Fruit fly (Drosophila melanogaster): ENCODE data around the gene CG15561.

Gene CG15561

DNA sequence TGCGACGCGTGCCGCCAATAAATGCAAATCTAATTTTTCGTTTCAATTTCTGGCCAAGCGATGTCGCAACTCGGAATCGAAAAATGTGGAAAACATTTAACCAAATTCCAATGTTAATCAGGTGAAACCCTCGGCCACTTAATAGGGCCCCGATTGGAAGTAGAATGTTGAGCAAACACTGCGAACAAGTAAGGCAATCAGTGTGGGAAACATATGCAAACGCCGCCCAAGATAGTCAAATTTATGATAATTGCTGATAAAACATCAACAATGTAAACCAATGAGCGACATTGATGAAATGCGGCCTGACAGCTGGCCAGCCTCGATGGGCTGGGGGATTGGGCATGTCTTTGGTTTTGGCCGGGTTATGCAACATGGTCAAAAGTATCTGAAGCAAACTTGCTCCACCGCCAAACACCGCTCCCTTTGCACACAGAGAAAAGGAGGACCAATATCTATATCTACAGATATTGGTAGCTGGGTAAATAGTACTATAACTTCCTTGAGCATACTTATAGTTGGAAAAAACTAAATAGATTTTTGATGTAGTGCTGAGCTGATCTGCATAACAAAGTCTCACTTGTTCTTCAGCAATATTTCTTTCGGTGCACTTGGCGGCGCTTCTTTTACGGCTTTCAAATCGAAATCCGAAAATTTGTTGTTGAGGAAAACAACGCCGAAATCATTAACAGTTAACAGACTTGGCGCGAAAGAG lies 31.7 kb upstream of the CG15561 start (continued):
- TF ChIP-seq ranshi (GFP tag; IDR thresholded peaks at IDR 0.05) (peak; percentile 62; the same call in 1 of the 2 replicates), crol (GFP tag; IDR thresholded peaks at IDR 0.05) (no peak), disco-r (GFP tag; optimal IDR thresholded peaks at IDR 0.05) (peak; percentile 5), CG8765 (GFP tag; IDR thresholded peaks at IDR 0.05) (no peak), knrl (GFP tag; IDR thresholded peaks at IDR 0.05; ENCODE audit: partially characterized antibody) (no peak), CG10366 (GFP tag; IDR thresholded peaks at IDR 0.05) (peak; percentile 73), Dp (GFP tag; optimal IDR thresholded peaks at IDR 0.05) (no peak), trem (tag; optimal IDR thresholded peaks at IDR 0.05) (peak; percentile 64), CG32767 (GFP tag; IDR thresholded peaks at IDR 0.05) (0 out of 2 replicates have a peak, but pooled peaks have one; percentile 50), CG18011 (GFP tag; optimal IDR thresholded peaks at IDR 0.05) (no peak), CG4707 (GFP tag; optimal IDR thresholded peaks at IDR 0.05) (peak; percentile 45), CG15696 (tag; optimal IDR thresholded peaks at IDR 0.05) (no peak), pho (GFP tag; optimal IDR thresholded peaks at IDR 0.05) (no peak), CG10209 (GFP tag; optimal IDR thresholded peaks at IDR 0.05) (peak; percentile 65), pum (GFP tag; optimal IDR thresholded peaks at IDR 0.05) (peak; percentile 61), CG7372 (GFP tag; IDR thresholded peaks at IDR 0.05) (peak; percentile 65), Bgb (GFP tag; IDR thresholded peaks at IDR 0.05; ENCODE audit: partially characterized antibody) (no peak), sqz (GFP tag; optimal IDR thresholded peaks at IDR 0.05) (peak; percentile 44), bab2 (GFP tag; optimal IDR thresholded peaks at IDR 0.05) (peak; percentile 73), Eip74EF (GFP tag; optimal IDR thresholded peaks at IDR 0.05) (peak in 1 of 2 experiments; percentile 80), dimm (GFP tag; IDR thresholded peaks at IDR 0.05) (peak; percentile 58), odd (GFP tag; optimal IDR thresholded peaks at IDR 0.05) (peak; percentile 45), Deaf1 (tag; optimal IDR thresholded peaks at IDR 0.05) (peak; percentile 47), nom (GFP tag; optimal IDR thresholded peaks at IDR 0.05) (no peak), tgo (GFP tag; IDR thresholded peaks at IDR 0.05) (peak; percentile 81), sens (GFP tag) (peak; percentile 95), gcm (GFP tag; optimal IDR thresholded peaks at IDR 0.05) (peak; percentile 56), CG11398 (GFP tag; optimal IDR thresholded peaks at IDR 0.05) (peak; percentile 58), zfh1 (GFP tag; IDR thresholded peaks at IDR 0.05) (peak; percentile 76), onecut (GFP tag; IDR thresholded peaks at IDR 0.05) (peak; percentile 71), vvl (GFP tag; IDR thresholded peaks at IDR 0.05) (peak; percentile 78), CG4617 (GFP tag; optimal IDR thresholded peaks at IDR 0.05; ENCODE audit: borderline replicate concordance) (no peak), ac (GFP tag; optimal IDR thresholded peaks at IDR 0.05) (no peak), BEAF-32 (GFP tag; optimal IDR thresholded peaks at IDR 0.05) (no peak), emc (GFP tag; optimal IDR thresholded peaks at IDR 0.05) (no peak), CG11093 (GFP tag; IDR thresholded peaks at IDR 0.05) (peak; percentile 81), usp (GFP tag; optimal IDR thresholded peaks at IDR 0.05) (no peak), stc (GFP tag; IDR thresholded peaks at IDR 0.05) (peak; percentile 82), D (optimal IDR thresholded peaks at IDR 0.05) (no peak), D (GFP tag; optimal IDR thresholded peaks at IDR 0.05) (peak; percentile 67), CG11696 (GFP tag; IDR thresholded peaks at IDR 0.05) (0 out of 2 replicates have a peak, but pooled peaks have one; percentile 31), ash1 (GFP tag; optimal IDR thresholded peaks at IDR 0.05) (no peak), exex (tag; optimal IDR thresholded peaks at IDR 0.05) (no peak), zf30C (GFP tag; optimal IDR thresholded peaks at IDR 0.05) (peak; percentile 11), Atf6 (GFP tag; IDR thresholded peaks at IDR 0.05) (peak; percentile 54; the same call in 1 of the 2 replicates), nau (GFP tag; optimal IDR thresholded peaks at IDR 0.05) (peak; percentile 63), cato (GFP tag; optimal IDR thresholded peaks at IDR 0.05; ENCODE audit: borderline replicate concordance) (peak; percentile 48), sim (GFP tag; IDR thresholded peaks at IDR 0.05) (peak; percentile 43; the same call in 1 of the 2 replicates), mam (GFP tag; optimal IDR thresholded peaks at IDR 0.05) (peak; percentile 36), CG7786 (GFP tag; optimal IDR thresholded peaks at IDR 0.05) (peak; percentile 42)
